Fruit fly (Drosophila melanogaster) whole organism, adult: ENCODE results near the gene Mocs2A.

Experiments used
- CG7045 ChIP-seq: fragments of 200-800 bp; sonication (Bioruptor generic); optimal IDR thresholded peaks from 2 replicates; lab custom pipeline; 2017; ENCODE audit warnings: missing biosample characterization, mild to moderate bottlenecking, missing genetic modification characterization
- Clk ChIP-seq: fragments of 200-800 bp; sonication (Bioruptor generic); optimal IDR thresholded peaks from 2 replicates; lab custom pipeline; 2017; ENCODE audit warnings: missing biosample characterization, missing genetic modification characterization
- kay ChIP-seq: fragments of 200-800 bp; sonication (Bioruptor generic); peaks from one replicate; lab custom pipeline; 2016; ENCODE audit warnings: missing biosample characterization, missing genetic modification characterization, borderline replicate concordance

DNA sequence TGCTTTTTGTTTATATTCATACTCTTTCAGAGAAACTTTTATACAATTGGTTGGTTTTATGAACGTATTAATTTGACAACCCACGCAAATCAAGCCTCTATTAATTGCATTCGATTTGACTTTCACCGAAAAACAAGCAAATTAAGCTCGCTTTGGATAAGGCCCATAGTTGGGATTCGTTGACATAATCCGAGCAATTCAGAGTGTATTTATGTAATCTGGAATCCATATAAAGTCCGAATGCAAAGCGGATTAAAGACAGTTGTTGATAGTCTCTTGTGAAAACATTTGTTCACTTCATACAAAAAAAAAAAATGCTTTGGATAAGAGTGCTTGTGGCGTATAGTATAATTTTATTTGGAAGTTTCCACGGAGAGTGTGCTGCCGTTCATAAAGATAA lies 24.9 kb downstream of the Mocs2A start, which contains the start of gene CG45095:
- TF ChIP-seq kay: no peak
- no peak for TF ChIP-seq Clk
- TF ChIP-seq CG7045 (GFP tag; lab: Kevin White, UChicago): no peak
